Fruit fly (Drosophila melanogaster) whole organism, wandering third instar larva: ENCODE data around the gene Cpr11A.

Experiments used
- Abd-B ChIP-seq: fragments of >200 bp; optimal IDR thresholded peaks from 2 replicates; lab custom pipeline; 2017; ENCODE audit warnings: missing biosample characterization, missing genetic modification characterization
- CG32264 ChIP-seq: fragments of 200-800 bp; sonication (Bioruptor generic); optimal IDR thresholded peaks from 2 replicates; lab custom pipeline; 2016; ENCODE audit warnings: missing biosample characterization, missing genetic modification characterization
- CG9705 ChIP-seq: fragments of 200-800 bp; sonication (Bioruptor generic); optimal IDR thresholded peaks from 2 replicates; lab custom pipeline; 2018; ENCODE audit warnings: missing biosample characterization, mild to moderate bottlenecking, missing genetic modification characterization
- CrebA ChIP-seq: fragments of 200-800 bp; sonication (Bioruptor generic); optimal IDR thresholded peaks from 2 replicates; lab custom pipeline; 2016; ENCODE audit warnings: missing biosample characterization, mild to moderate bottlenecking, missing genetic modification characterization, borderline replicate concordance
- Dfd ChIP-seq: fragments of >200 bp; optimal IDR thresholded peaks from 2 replicates; lab custom pipeline; 2017; ENCODE audit warnings: missing biosample characterization, missing genetic modification characterization
- Dif ChIP-seq: fragments of 200-275, 200-300 bp; sonication (Bioruptor generic); optimal IDR thresholded peaks from 2 replicates; lab custom pipeline; 2018; ENCODE audit warnings: missing biosample characterization, missing genetic modification characterization; ENCODE audit not compliant: partially characterized antibody
- GATAd ChIP-seq: sonication (Bioruptor generic); optimal IDR thresholded peaks from 2 replicates; lab custom pipeline; 2016; ENCODE audit warnings: missing biosample characterization, missing genetic modification characterization
- HLH106 ChIP-seq: fragments of 200-800 bp; optimal IDR thresholded peaks from 3 replicates; lab custom pipeline; 2019; ENCODE audit warnings: missing biosample characterization, mild to moderate bottlenecking, missing genetic modification characterization, moderate library complexity
- Hnf4 ChIP-seq: fragments of 200-800 bp; sonication (Bioruptor generic); optimal IDR thresholded peaks from 2 replicates; lab custom pipeline; 2016; ENCODE audit warnings: missing biosample characterization, mild to moderate bottlenecking, missing genetic modification characterization
- Hr78 ChIP-seq: fragments of >200 bp; optimal IDR thresholded peaks from 2 replicates; lab custom pipeline; 2017; ENCODE audit warnings: missing biosample characterization, missing genetic modification characterization
- Hr83 ChIP-seq: fragments of 200-300 bp; sonication (Bioruptor generic); optimal IDR thresholded peaks from 2 replicates; lab custom pipeline; 2016; ENCODE audit warnings: missing biosample characterization, mild to moderate bottlenecking, missing genetic modification characterization, moderate library complexity; ENCODE audit not compliant: poor library complexity, severe bottlenecking
- Jra ChIP-seq: sonication (Bioruptor generic); optimal IDR thresholded peaks from 2 replicates; lab custom pipeline; 2016; ENCODE audit warnings: missing biosample characterization, missing genetic modification characterization
- Mio ChIP-seq: sonication (Bioruptor generic); optimal IDR thresholded peaks from 2 replicates; lab custom pipeline; 2016; ENCODE audit warnings: missing biosample characterization, missing genetic modification characterization
- Myc ChIP-seq: fragments of >200 bp; optimal IDR thresholded peaks from 2 replicates; lab custom pipeline; 2017
- N ChIP-seq: fragments of >200 bp; optimal IDR thresholded peaks from 2 replicates; lab custom pipeline; 2018; ENCODE audit warnings: missing biosample characterization, missing external identifiers, missing genetic modification characterization
- OdsH ChIP-seq: fragments of 200-800 bp; sonication (Bioruptor generic); optimal IDR thresholded peaks from 2 replicates; lab custom pipeline; 2016; ENCODE audit warnings: missing biosample characterization, mild to moderate bottlenecking, missing genetic modification characterization
- Rel ChIP-seq, 2 experiments: fragments of 200-800 bp; sonication (Bioruptor generic) in 1 of 2; optimal IDR thresholded peaks; 2 replicates in 1 of 2; 3 replicates in 1 of 2; lab custom pipeline; 2016 to 2019; ENCODE audit warnings: mild to moderate bottlenecking in 2 of 2, missing biosample characterization in 2 of 2, missing genetic modification characterization in 2 of 2, moderate library complexity in 1 of 2
- Sp1 ChIP-seq: fragments of 200-800 bp; sonication (Bioruptor generic); optimal IDR thresholded peaks from 3 replicates; lab custom pipeline; 2019; ENCODE audit warnings: missing biosample characterization, mild to moderate bottlenecking, missing genetic modification characterization, moderate library complexity
- Vsx2 ChIP-seq: fragments of 200-300, 225-300 bp; sonication (Bioruptor generic); optimal IDR thresholded peaks from 2 replicates; lab custom pipeline; 2018; ENCODE audit warnings: missing biosample characterization, missing genetic modification characterization; ENCODE audit not compliant: partially characterized antibody
- br ChIP-seq: fragments of 200-800 bp; sonication (Bioruptor generic); optimal IDR thresholded peaks from 2 replicates; lab custom pipeline; 2016; ENCODE audit warnings: missing biosample characterization, missing genetic modification characterization
- brk ChIP-seq: fragments of 200-800 bp; sonication (Bioruptor generic); optimal IDR thresholded peaks from 2 replicates; lab custom pipeline; 2016; ENCODE audit warnings: missing biosample characterization, mild to moderate bottlenecking, missing genetic modification characterization
- dl ChIP-seq, 2 experiments: fragments of 175-275, 200-275 bp in 1 of 2; fragments of 200-275 bp in 1 of 2; sonication (Bioruptor generic); optimal IDR thresholded peaks; lab custom pipeline; 2018; ENCODE audit warnings: mild to moderate bottlenecking in 2 of 2, missing biosample characterization in 2 of 2, missing genetic modification characterization in 2 of 2, moderate library complexity in 2 of 2; ENCODE audit not compliant: partially characterized antibody in 2 of 2, insufficient read depth in 1 of 2
- dmrt93B ChIP-seq: fragments of 200-800 bp; sonication (Bioruptor generic); optimal IDR thresholded peaks from 2 replicates; lab custom pipeline; 2018; ENCODE audit warnings: missing biosample characterization, mild to moderate bottlenecking, missing genetic modification characterization
- dsf ChIP-seq: sonication (Bioruptor generic); optimal IDR thresholded peaks from 2 replicates; lab custom pipeline; 2016; ENCODE audit warnings: missing biosample characterization, missing genetic modification characterization, borderline replicate concordance
- ey ChIP-seq: fragments of 200-800 bp; sonication (Bioruptor generic); optimal IDR thresholded peaks from 2 replicates; lab custom pipeline; 2016; ENCODE audit warnings: missing biosample characterization, missing genetic modification characterization
- foxo ChIP-seq, 2 experiments: fragments of 200-800 bp; sonication (Bioruptor generic); optimal IDR thresholded peaks; 2 replicates in 1 of 2; 3 replicates in 1 of 2; lab custom pipeline; 2016 to 2017; ENCODE audit warnings: missing biosample characterization in 2 of 2, missing genetic modification characterization in 2 of 2
- fru ChIP-seq: fragments of 200-800 bp; sonication (Bioruptor generic); optimal IDR thresholded peaks from 3 replicates; lab custom pipeline; 2016; ENCODE audit warnings: missing biosample characterization, mild to moderate bottlenecking, missing genetic modification characterization
- h ChIP-seq: fragments of 200-800 bp; sonication (Bioruptor generic); optimal IDR thresholded peaks from 3 replicates; lab custom pipeline; 2016; ENCODE audit warnings: missing biosample characterization, mild to moderate bottlenecking, missing genetic modification characterization
- jim ChIP-seq: fragments of 175-275, 200-325 bp; sonication (Bioruptor generic); optimal IDR thresholded peaks from 2 replicates; lab custom pipeline; 2016; ENCODE audit warnings: missing biosample characterization, mild to moderate bottlenecking, missing genetic modification characterization
- lola ChIP-seq: fragments of >200 bp; optimal IDR thresholded peaks from 2 replicates; lab custom pipeline; 2017; ENCODE audit warnings: missing biosample characterization, missing genetic modification characterization
- pan ChIP-seq: fragments of >200 bp; optimal IDR thresholded peaks from 2 replicates; lab custom pipeline; 2017
- psq ChIP-seq: fragments of 200-800 bp; sonication (Bioruptor generic); optimal IDR thresholded peaks from 3 replicates; lab custom pipeline; 2017; ENCODE audit warnings: missing biosample characterization, mild to moderate bottlenecking, missing genetic modification characterization, moderate library complexity
- rgr ChIP-seq: fragments of 200-800 bp; sonication (Bioruptor generic); optimal IDR thresholded peaks from 3 replicates; lab custom pipeline; 2016; ENCODE audit warnings: missing biosample characterization, mild to moderate bottlenecking, missing genetic modification characterization
- sage ChIP-seq: fragments of 200-800 bp; sonication (Bioruptor generic); optimal IDR thresholded peaks from 2 replicates; lab custom pipeline; 2016; ENCODE audit warnings: missing biosample characterization, mild to moderate bottlenecking, missing genetic modification characterization
- sv ChIP-seq: fragments of 200-800 bp; sonication (Bioruptor generic); optimal IDR thresholded peaks from 3 replicates; lab custom pipeline; 2016; ENCODE audit warnings: missing biosample characterization, missing genetic modification characterization
- tai ChIP-seq: sonication (Bioruptor generic); optimal IDR thresholded peaks from 2 replicates; lab custom pipeline; 2016; ENCODE audit warnings: missing biosample characterization, missing genetic modification characterization
- usp ChIP-seq: fragments of >200 bp; optimal IDR thresholded peaks from 2 replicates; lab custom pipeline; 2017; ENCODE audit warnings: missing biosample characterization, missing genetic modification characterization
- woc ChIP-seq: sonication (Bioruptor generic); optimal IDR thresholded peaks from 2 replicates; lab custom pipeline; 2016; ENCODE audit warnings: missing biosample characterization, mild to moderate bottlenecking, missing genetic modification characterization

The Cpr11A gene

DNA sequence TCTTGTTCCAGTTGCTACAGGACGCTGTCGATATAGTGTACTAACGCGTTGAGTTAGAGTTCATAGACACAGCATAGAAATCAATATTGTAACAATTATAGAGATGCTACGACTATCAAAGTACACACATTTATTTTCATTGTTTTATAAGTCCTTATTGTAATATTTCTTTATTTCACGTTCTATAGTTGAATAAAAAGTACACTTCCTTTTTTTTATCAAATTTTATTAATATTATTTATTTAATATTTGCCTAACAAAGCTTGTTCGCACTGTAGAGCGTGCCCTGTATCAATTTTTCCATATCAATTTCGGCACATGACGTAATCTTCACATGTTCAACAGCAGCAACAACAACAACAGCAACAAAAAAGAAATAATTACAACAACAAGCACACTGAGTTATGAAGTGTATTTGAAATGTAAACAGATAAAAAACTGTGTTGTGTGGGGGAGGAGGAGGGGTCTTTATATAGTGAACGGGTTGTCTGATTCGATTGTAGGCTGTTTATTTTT, 12.8 kb upstream of the Cpr11A start:
- no peak for TF ChIP-seq Vsx2 (GFP tag; lab: Kevin White, UChicago)
- no peak for TF ChIP-seq usp (GFP tag; lab: Kevin White, UChicago)
- TF ChIP-seq Dif (GFP tag; lab: Kevin White, UChicago): no peak
- no peak for TF ChIP-seq CrebA
- TF ChIP-seq br: no peak
- no peak for TF ChIP-seq sv (GFP tag; lab: Kevin White, UChicago)
- TF ChIP-seq Hnf4 (GFP tag; lab: Kevin White, UChicago): peak; percentile 5
- no peak for TF ChIP-seq Myc (lab: Kevin White, UChicago)
- peak; percentile 52 for TF ChIP-seq h
- TF ChIP-seq Hr78 (GFP tag; lab: Kevin White, UChicago): no peak
- no peak for TF ChIP-seq Abd-B
- no peak for TF ChIP-seq dl (GFP tag; optimal IDR thresholded peaks at IDR 0.05; lab: Kevin White, UChicago; ENCODE audit: insufficient read depth in 1 of 2, partially characterized antibody in 2 of 2)
- peak; percentile 45 for TF ChIP-seq ey (GFP tag; lab: Kevin White, UChicago)
- TF ChIP-seq fru (GFP tag; lab: Kevin White, UChicago): peak; percentile 44
- TF ChIP-seq CG32264 (GFP tag; lab: Kevin White, UChicago): no peak
- no peak for TF ChIP-seq CG9705 (GFP tag; lab: Kevin White, UChicago)
- no peak for TF ChIP-seq brk (GFP tag; lab: Kevin White, UChicago)
- TF ChIP-seq Sp1 (GFP tag; lab: Kevin White, UChicago): peak; percentile 70
- no peak for TF ChIP-seq dsf
- no peak for TF ChIP-seq jim (GFP tag; lab: Kevin White, UChicago)
- peak; percentile 79 for TF ChIP-seq HLH106 (tag; lab: Kevin White, UChicago)
- TF ChIP-seq rgr: peak; percentile 48
- no peak for TF ChIP-seq Hr83 (GFP tag; lab: Kevin White, UChicago)
- no peak for TF ChIP-seq tai (GFP tag; lab: Kevin White, UChicago)
- peak; percentile 46 for TF ChIP-seq psq
- TF ChIP-seq pan: no peak
- peak; percentile 63 for TF ChIP-seq OdsH (GFP tag; lab: Kevin White, UChicago)
- peak; percentile 43 for TF ChIP-seq dmrt93B (GFP tag; lab: Kevin White, UChicago)
- no peak for TF ChIP-seq N
- TF ChIP-seq GATAd (GFP tag; lab: Kevin White, UChicago): no peak
- peak in 1 of 2 experiments; percentile 63 for TF ChIP-seq foxo (GFP tag; optimal IDR thresholded peaks at IDR 0.05; lab: Kevin White, UChicago)
- TF ChIP-seq lola (GFP tag; lab: Kevin White, UChicago): no peak
- TF ChIP-seq Mio (GFP tag; lab: Kevin White, UChicago): no peak
- no peak for TF ChIP-seq Dfd (GFP tag; lab: Kevin White, UChicago)
- no peak for TF ChIP-seq sage (GFP tag; lab: Kevin White, UChicago)
- TF ChIP-seq Jra: no peak
- TF ChIP-seq Rel (GFP tag; optimal IDR thresholded peaks at IDR 0.05; lab: Kevin White, UChicago): no peak
- peak; percentile 37 for TF ChIP-seq Rel (tag; optimal IDR thresholded peaks at IDR 0.05; lab: Kevin White, UChicago)
- no peak for TF ChIP-seq woc (GFP tag; lab: Kevin White, UChicago)

DNA sequence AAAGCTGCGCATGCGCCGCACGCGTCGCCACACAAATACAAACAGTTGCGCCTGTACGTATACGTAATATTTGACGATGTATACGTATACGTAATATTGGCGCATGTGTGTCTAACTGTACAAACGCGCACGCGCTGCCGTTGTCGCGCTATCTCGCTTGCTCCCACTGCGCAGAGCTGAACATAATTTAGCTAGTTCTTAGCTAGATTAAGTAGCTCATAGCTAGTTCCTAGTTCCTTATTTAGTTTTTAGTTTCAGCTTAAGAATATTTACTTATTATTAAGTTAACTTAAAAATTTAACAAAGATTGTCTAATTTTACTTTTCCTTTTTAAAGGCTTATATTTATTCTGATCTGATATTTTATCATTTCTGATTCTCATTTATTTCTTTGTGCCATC, 6.5 kb upstream of the Cpr11A start:
- TF ChIP-seq rgr (no peak), Myc (lab: Kevin White, UChicago) (peak; percentile 25), sage (GFP tag; lab: Kevin White, UChicago) (no peak), dsf (no peak), woc (GFP tag; lab: Kevin White, UChicago) (no peak), ey (GFP tag; lab: Kevin White, UChicago) (no peak), pan (no peak), HLH106 (tag; lab: Kevin White, UChicago) (no peak), h (peak; percentile 63), Hr78 (GFP tag; lab: Kevin White, UChicago) (no peak)
- TF ChIP-seq, all 38 proteins: peak for 2

DNA sequence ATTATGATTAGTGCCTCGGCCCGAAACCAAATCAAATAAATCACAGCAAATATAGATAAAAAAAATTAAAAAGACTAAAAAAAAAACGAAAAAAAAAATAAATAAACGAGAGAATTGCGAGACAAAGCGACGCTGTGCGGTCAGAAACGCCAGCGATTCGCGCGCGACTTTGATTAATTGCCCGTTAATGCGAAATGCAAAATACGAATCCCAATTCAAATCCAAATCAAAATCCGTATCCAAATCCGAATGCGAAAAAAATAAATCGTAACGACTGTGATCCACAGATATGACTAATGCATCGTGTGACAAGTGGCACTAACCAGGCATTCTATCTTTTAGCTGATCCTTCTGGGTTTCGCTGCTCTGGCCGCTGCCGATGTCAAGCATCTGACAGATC, 715 bp downstream of the Cpr11A start:
- no peak for TF ChIP-seq dmrt93B (GFP tag; lab: Kevin White, UChicago)
- TF ChIP-seq, all 38 proteins: peak for 0
